Fruit fly (Drosophila melanogaster): ENCODE data around the gene CG4565.
A peak's percentile ranks its signal among the peaks of the same experiment; 100 is the strongest.

CG4565 gene

dm6 chr3R:10881824-10882559, 29.5 kb downstream of the CG4565 start, which contains the start of gene Tpc1:
Tpc1 (minus strand) TSS chr3R:10882188.
- TF ChIP-seq shn (GFP tag; optimal IDR thresholded peaks at IDR 0.05) (peak; percentile 10), MESR4 (GFP tag; optimal IDR thresholded peaks at IDR 0.05) (peak; percentile 52), inv (GFP tag; IDR thresholded peaks at IDR 0.05; ENCODE audit: partially characterized antibody) (peak; percentile 85), CG7928 (GFP tag; optimal IDR thresholded peaks at IDR 0.05) (no peak), cad (GFP tag; optimal IDR thresholded peaks at IDR 0.05) (no peak), CG5180 (GFP tag; optimal IDR thresholded peaks at IDR 0.05) (peak; percentile 94), grn (GFP tag; optimal IDR thresholded peaks at IDR 0.05) (no peak), kah (GFP tag; optimal IDR thresholded peaks at IDR 0.05) (no peak), CG2202 (tag; optimal IDR thresholded peaks at IDR 0.05) (no peak), CG12155 (GFP tag; optimal IDR thresholded peaks at IDR 0.05) (peak; percentile 45), luna (GFP tag; optimal IDR thresholded peaks at IDR 0.05) (peak; percentile 48), ash1 (GFP tag; optimal IDR thresholded peaks at IDR 0.05) (no peak), CG34376 (GFP tag; optimal IDR thresholded peaks at IDR 0.05) (peak; percentile 51), CG15696 (tag; optimal IDR thresholded peaks at IDR 0.05) (peak; percentile 26), Dek (tag; optimal IDR thresholded peaks at IDR 0.05) (peak; percentile 34), Meics (GFP tag; optimal IDR thresholded peaks at IDR 0.05) (peak; percentile 38), grau (tag; optimal IDR thresholded peaks at IDR 0.05) (peak; percentile 46), cas (GFP tag; IDR thresholded peaks at IDR 0.05) (no peak), Myb (GFP tag; optimal IDR thresholded peaks at IDR 0.05) (peak; percentile 39), CG2199 (GFP tag; IDR thresholded peaks at IDR 0.05) (no peak), CG12391 (tag; optimal IDR thresholded peaks at IDR 0.05) (peak; percentile 63), lilli (GFP tag; optimal IDR thresholded peaks at IDR 0.05) (peak; percentile 74), CG3163 (GFP tag; optimal IDR thresholded peaks at IDR 0.05) (peak; percentile 7), CG1647 (GFP tag; optimal IDR thresholded peaks at IDR 0.05) (peak; percentile 9), ara (GFP tag; IDR thresholded peaks at IDR 0.05) (no peak), exex (tag; optimal IDR thresholded peaks at IDR 0.05) (peak; percentile 16), CG43689 (GFP tag; IDR thresholded peaks at IDR 0.05) (no peak), CG6272 (GFP tag; IDR thresholded peaks at IDR 0.05) (peak; percentile 56; the same call in 1 of the 2 replicates), so (GFP tag; IDR thresholded peaks at IDR 0.05) (no peak), CG1233 (GFP tag; optimal IDR thresholded peaks at IDR 0.05) (no peak), Spps (tag; optimal IDR thresholded peaks at IDR 0.05) (no peak), CG30020 (tag; optimal IDR thresholded peaks at IDR 0.05) (no peak), ems (GFP tag; optimal IDR thresholded peaks at IDR 0.05) (peak; percentile 43), Hmx (GFP tag; optimal IDR thresholded peaks at IDR 0.05) (peak; percentile 9), trh (GFP tag; optimal IDR thresholded peaks at IDR 0.05) (no peak), CG33213 (GFP tag; optimal IDR thresholded peaks at IDR 0.05) (peak; percentile 28), sna (GFP tag; IDR thresholded peaks at IDR 0.05; ENCODE audit: partially characterized antibody) (peak; percentile 94), Optix (GFP tag; IDR thresholded peaks at IDR 0.05) (no peak), Abd-B (GFP tag; optimal IDR thresholded peaks at IDR 0.05) (peak; percentile 48), CG32772 (GFP tag; IDR thresholded peaks at IDR 0.05) (no peak), pan (optimal IDR thresholded peaks at IDR 0.05) (no peak), pan (GFP tag; optimal IDR thresholded peaks at IDR 0.05 in 1 of 2, IDR thresholded peaks at IDR 0.05 in 1 of 2) (peak in 1 of 2 experiments; percentile 26), CG9437 (GFP tag; optimal IDR thresholded peaks at IDR 0.05) (peak; percentile 70), CG15011 (GFP tag; optimal IDR thresholded peaks at IDR 0.05) (no peak), CG11504 (tag; optimal IDR thresholded peaks at IDR 0.05) (peak; percentile 88), CG18476 (GFP tag; optimal IDR thresholded peaks at IDR 0.05) (no peak), klu (GFP tag; IDR thresholded peaks at IDR 0.05) (no peak), seq (GFP tag; IDR thresholded peaks at IDR 0.05) (no peak), CG14014 (GFP tag; IDR thresholded peaks at IDR 0.05) (no peak; the same call in 1 of the 2 replicates), CG11398 (GFP tag; optimal IDR thresholded peaks at IDR 0.05) (no peak)

Measured in whole organism, embryonic.